Worm (Caenorhabditis elegans): ENCODE measurements around the gene ZK1307.8.

DNA sequence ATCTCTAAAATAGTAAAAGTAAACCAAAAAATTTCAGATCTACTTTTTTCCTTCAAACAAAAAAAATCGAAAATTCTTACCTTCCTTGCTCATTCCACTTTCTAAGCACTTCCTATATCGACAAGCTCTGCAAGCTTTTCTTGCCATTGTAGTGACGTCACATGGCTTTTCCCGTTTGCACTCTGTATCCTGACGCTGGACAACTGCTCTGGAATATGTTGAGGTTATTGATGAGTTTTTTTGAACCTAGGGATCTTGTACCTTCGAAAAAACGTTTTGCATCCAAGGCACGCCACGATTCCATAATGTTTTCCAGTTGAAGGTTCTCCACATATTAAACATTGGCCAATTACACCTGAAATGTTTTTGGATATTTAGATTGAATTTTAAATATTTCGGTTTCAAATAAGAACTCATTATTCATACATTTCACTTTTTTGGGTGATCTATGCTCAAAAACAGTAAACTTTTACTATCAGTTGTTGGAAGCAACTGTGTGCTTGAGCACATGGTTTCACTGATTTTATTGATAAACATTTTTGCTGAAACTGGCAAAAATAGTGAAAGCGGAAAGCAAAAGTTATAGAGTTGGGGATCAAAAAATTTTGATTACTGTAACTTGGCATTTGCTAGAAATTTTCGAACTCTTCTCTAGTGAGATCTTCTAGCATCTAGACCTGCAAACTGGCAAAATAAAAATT lies 24.2 kb upstream of the ZK1307.8 start:
- TF ChIP-seq aly-2 (tag; optimal IDR thresholded peaks at IDR 0.05) (no peak), nhr-25 (tag; optimal IDR thresholded peaks at IDR 0.05; ENCODE audit: borderline replicate concordance, insufficient read depth) (no peak), unc-62 (GFP tag; optimal IDR thresholded peaks at IDR 0.05 in 1 of 2) (no peak), unc-62 (tag; optimal IDR thresholded peaks at IDR 0.05) (no peak), spr-3 (GFP tag; optimal IDR thresholded peaks at IDR 0.05) (no peak), F26F4.8 (GFP tag; conservative IDR thresholded peaks at IDR 0.05) (no peak), pha-4 (GFP tag; IDR thresholded peaks at IDR 0.05) (no peak), pha-4 (tag; optimal IDR thresholded peaks at IDR 0.05) (no peak), daf-12 (tag; optimal IDR thresholded peaks at IDR 0.05) (no peak), aha-1 (tag) (no peak)

Data from whole organism, L4 larva.